Fruit fly (Drosophila melanogaster) ovary, adult (tissue): Measurements from ENCODE around the gene CG15386.

Source experiments
- CG17801 ChIP-seq: fragments of 200-800 bp; optimal IDR thresholded peaks from 2 replicates; lab custom pipeline; 2019; ENCODE audit warnings: missing biosample characterization, mild to moderate bottlenecking, missing genetic modification characterization, moderate library complexity; ENCODE audit not compliant: partially characterized antibody

Gene CG15386

DNA sequence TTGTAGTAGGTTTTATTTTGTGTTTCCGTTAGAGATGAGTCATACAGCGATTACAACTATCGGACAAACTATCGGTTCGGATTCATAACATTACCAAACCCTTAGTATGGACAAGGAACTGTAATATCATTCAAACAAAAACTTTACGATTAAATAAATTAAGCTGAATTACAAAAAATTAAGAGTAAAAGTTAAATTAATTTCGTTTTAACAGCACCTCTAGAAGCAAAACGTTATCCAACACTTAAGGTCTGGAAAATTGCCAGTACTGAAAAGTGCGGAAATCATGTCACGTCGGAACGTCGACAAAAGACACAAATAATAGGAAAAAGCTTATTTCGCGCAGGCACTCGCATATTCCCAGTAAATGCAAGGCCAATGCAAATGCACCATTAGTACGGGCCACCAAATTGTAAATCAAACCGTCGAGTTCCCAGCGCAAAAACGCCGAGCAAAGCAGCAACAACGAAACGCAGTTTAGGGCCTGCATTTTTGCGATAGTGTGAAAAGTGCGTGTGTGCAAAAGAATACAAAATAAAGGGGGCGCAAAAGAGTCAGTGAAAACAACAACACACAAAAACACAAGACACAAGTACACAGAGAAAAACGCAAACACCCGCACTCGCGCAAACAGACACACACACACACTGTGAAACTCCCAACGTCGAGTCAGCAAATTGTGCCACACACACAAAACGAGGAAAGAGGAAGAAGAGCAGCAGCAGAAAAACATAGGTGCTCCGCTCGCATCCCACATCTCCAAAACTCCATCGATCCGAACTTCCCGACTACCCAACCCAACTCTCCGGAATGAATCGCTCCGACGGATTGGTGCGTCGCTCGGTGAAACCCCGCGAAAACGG, 9.4 kb upstream of the CG15386 start, which contains the start of the genes CG15387 and sau:
Gene CG15387 (minus strand): TSS at position 36 of the 863 bp plus-strand sequence.
Gene sau (plus strand): TSS at position 84 of the 863 bp plus-strand sequence.
- peak; percentile 86 for TF ChIP-seq CG17801 (GFP tag; lab: Kevin White, UChicago)

DNA sequence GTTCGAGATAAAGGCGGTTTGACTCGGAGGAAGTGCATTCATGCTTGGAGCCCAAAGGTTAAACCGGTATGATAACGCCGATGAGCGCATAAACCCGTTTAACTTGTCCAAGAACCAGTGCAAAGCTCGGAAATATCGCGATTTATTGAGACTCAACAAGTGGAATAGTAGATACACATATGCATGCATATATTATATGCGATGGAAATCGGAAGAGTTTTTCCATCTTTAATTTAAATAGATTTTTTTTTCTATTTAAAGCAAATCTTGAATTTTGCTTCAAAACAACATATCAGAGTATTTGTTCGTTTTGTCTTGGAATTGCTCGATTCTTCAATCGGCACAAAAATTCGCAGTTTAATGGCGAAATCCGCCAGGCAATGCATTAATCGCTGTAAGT, 5.3 kb upstream of the CG15386 start:
- no peak for TF ChIP-seq CG17801 (GFP tag; lab: Kevin White, UChicago)

DNA sequence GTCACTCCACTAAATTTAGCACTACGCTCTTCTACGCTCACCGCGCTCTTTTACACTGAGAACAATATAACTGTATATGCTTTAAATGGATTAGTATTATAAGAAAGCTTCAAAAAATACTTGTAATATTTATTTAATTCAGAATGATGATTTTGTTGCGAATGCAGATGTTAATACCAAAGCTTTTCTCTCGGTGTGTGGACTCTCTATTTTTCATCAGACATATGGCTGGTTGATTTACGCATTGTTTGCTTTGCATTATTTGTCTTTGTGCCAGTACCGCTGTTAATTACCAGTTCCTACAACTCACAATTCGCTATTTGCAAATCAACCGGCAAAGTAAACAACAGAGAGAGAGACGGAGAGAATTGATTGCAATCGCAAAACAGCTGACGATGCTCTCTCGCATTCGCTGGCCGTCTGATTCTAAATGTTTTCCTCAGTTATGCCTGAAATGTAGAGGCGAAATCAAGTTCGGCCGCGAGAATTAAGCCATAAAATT, 4.7 kb upstream of the CG15386 start:
- TF ChIP-seq CG17801 (GFP tag; lab: Kevin White, UChicago), result peak; percentile 99

DNA sequence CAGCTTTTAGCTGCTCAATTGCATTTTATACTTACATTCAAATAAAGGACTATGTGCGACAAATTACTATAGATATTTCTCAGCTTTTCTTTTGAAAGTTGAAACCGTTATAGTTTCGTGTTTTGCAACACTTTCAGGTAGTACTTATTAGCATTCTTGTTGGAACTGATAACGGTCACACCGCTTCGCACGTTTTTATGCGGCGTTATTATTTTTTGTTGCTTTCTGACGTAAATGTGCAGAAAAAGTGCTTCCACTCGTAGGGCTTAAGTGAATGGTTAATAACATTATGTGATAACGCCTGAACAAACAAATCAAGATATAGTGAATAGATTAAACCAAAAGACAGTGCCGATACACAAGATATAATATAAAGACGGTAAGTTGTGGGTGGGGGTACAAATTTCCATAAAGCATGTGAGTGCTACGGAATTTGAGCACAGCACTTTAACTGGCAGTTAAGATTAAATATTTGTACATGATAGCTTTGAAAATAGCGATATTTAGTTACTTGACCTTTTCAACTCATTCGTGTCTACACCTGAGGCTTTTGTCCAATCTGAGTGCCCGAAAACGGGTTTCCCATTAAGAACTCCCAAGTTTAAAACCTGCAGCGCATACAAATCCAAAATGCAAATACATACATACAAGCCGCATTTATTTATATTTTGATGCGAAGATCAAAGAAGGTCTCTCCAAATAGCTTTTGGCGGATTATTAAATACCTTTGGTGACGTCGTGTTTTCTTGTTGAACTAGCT, 3.7 kb upstream of the CG15386 start, which contains the start of gene papi:
Gene papi (plus strand): TSS at position 176 of the 760 bp plus-strand sequence.
- no peak for TF ChIP-seq CG17801 (GFP tag; lab: Kevin White, UChicago)

DNA sequence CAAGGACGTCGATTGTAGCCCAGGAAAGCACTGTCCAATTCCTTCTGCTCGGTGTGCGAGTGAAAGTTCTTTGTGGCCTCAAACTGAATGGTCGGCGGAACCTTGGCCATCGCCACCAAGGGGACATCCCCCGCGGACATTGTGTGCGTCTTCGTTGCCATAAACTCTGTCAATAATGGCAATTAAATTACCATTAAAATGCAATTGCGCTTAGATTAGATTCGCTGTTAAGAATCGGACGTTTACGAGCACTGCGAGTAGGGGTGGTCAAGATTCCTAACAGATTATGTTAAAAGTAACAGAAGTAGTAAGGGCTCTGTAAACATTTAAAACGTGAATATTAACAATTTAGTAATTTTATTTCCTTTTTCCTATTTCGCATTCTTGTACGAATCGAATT, 981 bp downstream of the CG15386 start, which contains the start of gene daed:
Gene daed (minus strand): TSS at position 247 of the 400 bp plus-strand sequence.
- no peak for TF ChIP-seq CG17801 (GFP tag; lab: Kevin White, UChicago)

DNA sequence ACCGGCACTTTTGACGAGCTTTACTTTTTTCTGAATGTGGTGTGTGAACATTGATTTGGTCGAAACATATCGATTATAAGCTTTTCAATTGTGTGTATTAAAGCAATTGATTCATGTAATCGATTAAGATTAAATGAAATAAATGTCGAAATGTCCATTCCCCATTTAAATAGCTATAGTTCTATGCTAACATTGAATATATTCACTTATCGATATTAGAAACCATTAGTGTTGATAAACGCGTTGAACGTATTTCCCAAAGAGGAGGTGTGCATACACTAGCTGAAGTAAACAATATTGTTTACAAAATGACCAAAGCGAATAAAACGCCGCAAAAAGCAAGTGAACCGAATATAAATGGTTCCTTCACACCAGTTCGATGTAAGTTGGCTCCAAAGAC, 3.0 kb downstream of the CG15386 start, which contains the start of the genes Uch and CG34174:
Gene Uch (minus strand): TSS at position 208 of the 400 bp plus-strand sequence.
Gene CG34174 (plus strand): TSS at position 263 of the 400 bp plus-strand sequence.
- peak; percentile 43 for TF ChIP-seq CG17801 (GFP tag; lab: Kevin White, UChicago)

DNA sequence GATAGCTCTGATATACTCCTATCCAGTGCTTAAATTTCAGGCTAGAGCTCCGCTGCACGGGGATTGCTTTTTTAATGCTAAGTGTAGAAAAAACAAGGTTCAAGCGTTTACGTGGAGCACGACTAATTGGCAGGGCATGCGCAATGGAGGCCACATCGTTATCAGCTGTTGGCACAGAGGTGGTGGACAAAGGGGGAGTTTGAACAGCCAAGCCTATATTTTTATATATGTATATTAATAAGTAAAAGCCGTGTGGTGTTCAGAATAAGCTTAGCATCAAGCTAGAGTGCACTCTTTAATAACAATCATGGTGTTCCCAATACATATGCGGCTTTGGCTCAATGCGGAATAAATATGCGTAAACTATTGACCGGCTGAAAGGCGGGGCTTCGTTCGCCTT, 4.6 kb downstream of the CG15386 start, which contains the start of gene CG15385:
Gene CG15385 (minus strand): TSS at position 94 of the 400 bp plus-strand sequence.
- no peak for TF ChIP-seq CG17801 (GFP tag; lab: Kevin White, UChicago)

DNA sequence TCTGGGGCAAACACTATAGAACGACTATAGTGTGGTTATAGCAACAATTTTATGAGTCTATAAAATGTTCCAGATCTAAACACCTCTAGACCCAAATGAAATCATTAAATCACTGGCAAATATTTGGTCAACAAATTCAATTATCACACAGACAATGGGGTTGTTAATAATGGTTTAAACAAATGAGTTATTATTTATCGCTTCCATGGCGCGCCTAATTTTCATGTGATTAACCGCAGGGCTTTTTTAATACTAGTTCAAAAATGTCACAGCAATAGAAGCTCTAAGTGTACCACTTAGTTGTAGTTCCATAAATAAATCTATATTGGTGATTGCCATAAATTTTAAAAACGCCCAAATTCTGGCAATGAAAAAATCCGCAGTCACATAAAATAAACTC, 8.0 kb downstream of the CG15386 start, which contains the start of gene CG33124:
Gene CG33124 (minus strand): TSS at position 101 of the 400 bp plus-strand sequence.
- TF ChIP-seq CG17801 (GFP tag; lab: Kevin White, UChicago), result no peak

DNA sequence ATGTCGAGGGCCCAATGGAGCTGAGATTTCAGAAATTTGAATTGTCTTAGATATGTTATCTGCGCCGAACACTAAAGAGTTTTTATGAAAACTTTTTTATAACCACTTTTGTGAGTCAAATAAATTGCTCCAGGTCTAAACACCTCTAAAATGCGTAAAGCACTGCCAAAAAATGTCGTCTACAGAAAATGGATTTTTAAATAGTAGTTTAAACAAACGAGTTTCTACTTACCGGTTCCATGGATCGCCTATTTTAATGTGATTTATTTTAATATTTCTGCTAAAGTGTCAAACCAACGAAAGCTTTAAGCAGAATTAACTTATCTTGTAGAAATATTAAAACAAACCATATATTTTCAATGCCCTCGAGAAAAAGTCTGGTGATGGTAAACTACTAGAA, 11.0 kb downstream of the CG15386 start, which contains the start of gene CG31668:
Gene CG31668 (minus strand): TSS at position 101 of the 400 bp plus-strand sequence.
- no peak for TF ChIP-seq CG17801 (GFP tag; lab: Kevin White, UChicago)

DNA sequence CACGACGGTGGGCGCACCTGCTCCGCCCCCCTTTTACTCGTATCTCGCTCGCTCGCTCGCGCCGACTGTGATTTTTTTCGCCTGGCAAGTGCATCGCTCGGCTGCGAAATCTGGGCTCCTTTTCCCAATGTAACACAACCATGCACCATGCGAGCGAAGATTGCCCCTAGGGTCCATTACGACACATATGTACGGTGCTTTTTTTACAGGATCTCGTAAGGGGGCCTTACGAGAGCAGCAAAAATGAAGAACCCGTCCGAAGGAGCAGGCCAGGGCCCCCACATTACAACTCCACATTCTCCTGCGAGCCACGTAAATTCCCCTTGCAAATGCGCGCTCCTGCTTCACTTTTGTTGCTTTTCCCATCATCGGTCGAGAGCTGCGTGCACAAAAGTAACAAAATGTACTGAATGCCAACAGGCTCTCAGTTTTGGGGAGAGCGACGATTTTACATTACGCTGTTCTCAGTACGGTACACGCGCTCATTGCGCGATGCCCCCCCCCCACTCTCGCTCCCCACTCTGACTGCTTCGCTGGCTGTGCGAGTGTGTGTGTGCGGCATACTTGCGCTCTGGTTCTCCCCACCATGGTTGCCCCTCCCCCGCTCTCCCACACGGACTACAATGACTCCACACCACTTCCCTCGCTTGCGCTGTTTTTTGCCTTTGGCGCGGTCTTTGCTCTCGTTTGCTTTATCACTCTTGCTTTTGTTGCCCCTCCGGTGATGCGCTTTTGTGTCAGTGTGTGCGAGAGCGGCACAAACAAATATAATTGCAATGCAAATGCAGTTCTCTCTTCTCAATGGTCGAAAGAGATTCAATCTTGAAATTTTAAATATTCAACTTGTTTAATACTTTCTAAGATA, 14.0 kb downstream of the CG15386 start:
- TF ChIP-seq CG17801 (GFP tag; lab: Kevin White, UChicago), result peak; percentile 57

DNA sequence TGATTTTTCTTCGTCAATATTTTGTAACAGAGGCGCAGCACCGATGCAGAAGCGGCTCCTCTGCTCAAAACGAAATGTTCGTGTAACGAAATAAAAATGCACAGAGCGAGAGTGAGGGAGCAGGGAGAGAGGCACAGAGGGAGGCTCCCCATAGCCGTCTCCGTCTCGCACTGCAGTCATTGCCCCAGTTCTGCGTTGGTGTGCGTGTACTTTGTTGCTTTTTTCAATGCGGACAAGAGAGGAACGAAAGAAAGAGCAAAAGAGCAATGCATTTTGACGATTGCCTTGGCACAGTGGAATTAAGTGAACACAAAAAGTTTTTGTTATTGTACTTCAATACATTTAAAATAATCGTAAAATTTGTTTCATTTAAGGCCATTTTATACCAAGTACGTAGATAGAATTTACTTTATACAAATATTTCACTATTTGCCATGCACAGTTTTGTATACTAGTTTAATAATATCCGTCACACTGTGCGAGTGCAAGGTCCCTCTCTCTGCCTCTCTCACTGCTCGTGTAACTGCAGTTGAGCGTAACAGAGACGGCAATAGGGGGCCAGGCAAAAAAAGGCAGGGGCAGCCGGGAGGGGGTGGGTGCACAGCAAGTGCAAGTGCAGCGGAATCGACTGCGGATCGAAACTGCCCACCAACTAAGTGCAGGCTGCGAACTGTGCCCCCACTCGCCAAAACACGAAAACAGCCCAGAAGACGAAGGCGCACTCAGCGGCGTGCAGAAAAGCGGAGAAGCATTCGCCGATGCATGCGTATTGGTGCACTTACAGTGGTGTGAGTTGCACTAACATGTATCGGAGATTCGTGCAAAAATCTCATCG, 14.8 kb downstream of the CG15386 start:
- peak; percentile 100 for TF ChIP-seq CG17801 (GFP tag; lab: Kevin White, UChicago)

DNA sequence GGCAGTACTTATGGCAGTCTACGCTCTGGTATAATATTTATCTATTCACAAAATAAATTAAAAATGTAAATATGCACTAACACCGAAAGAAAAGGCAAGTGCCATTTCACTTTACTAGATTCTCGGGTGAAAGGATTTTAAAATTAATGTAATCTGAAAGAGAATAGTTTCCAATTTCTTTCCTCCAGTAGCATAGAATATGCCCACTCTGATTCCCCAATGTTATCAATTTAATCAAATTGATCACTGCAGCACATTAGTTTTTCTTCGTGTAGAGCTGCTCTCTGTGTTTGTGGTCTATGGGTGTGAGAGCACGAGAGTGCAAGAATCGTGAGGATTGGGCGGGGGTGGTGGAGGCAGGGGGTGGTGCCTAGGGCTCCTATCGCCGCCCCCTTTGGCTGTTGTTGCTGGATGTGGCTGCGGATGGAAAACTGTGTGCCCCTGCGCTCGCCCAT, 15.9 kb downstream of the CG15386 start:
- TF ChIP-seq CG17801 (GFP tag; lab: Kevin White, UChicago), result peak; percentile 82
